Worm (Caenorhabditis elegans) whole organism, late embryonic: ENCODE results near the gene C51E3.10.

Experiments used
- ama-1 ChIP-seq: fragments of 150-350 bp; optimal IDR thresholded peaks from 2 replicates; lab custom pipeline; 2014
- ceh-48 ChIP-seq: sonication (generic microtip); optimal IDR thresholded peaks from 2 replicates; lab custom pipeline; 2016; ENCODE audit warnings: missing genetic modification characterization, inconsistent platforms, missing compliant biosample characterization
- che-1 ChIP-seq: sonication (generic microtip); optimal IDR thresholded peaks from 2 replicates; lab custom pipeline; 2016; ENCODE audit warnings: mild to moderate bottlenecking, missing genetic modification characterization, missing compliant biosample characterization
- hlh-30 ChIP-seq: sonication (generic microtip); optimal IDR thresholded peaks from 2 replicates; lab custom pipeline; 2017; ENCODE audit warnings: antibody characterized with exemption, missing genetic modification characterization, missing compliant biosample characterization; ENCODE audit not compliant: insufficient read depth
- hlh-8 ChIP-seq: sonication (generic microtip); optimal IDR thresholded peaks from 2 replicates; lab custom pipeline; 2016; ENCODE audit warnings: missing genotype, missing genetic modification characterization, missing compliant biosample characterization
- pha-2 ChIP-seq: sonication (generic microtip); optimal IDR thresholded peaks from 2 replicates; lab custom pipeline; 2017; ENCODE audit warnings: mild to moderate bottlenecking, missing genetic modification characterization, missing compliant biosample characterization
- pqm-1 ChIP-seq: sonication (generic microtip); optimal IDR thresholded peaks from 2 replicates; lab custom pipeline; 2016; ENCODE audit warnings: missing genetic modification characterization, missing compliant biosample characterization
- pros-1 ChIP-seq: fragments of 150-350 bp; optimal IDR thresholded peaks from 2 replicates; lab custom pipeline; 2014; ENCODE audit warnings: missing biosample characterization, missing genetic modification reagents, missing genetic modification characterization
- ref-2 ChIP-seq: sonication (generic microtip); optimal IDR thresholded peaks from 2 replicates; lab custom pipeline; 2016; ENCODE audit warnings: missing genetic modification characterization, missing compliant biosample characterization
- unc-86 ChIP-seq: sonication (generic microtip); optimal IDR thresholded peaks from 2 replicates; lab custom pipeline; 2016; ENCODE audit warnings: missing genetic modification characterization, missing compliant biosample characterization

DNA sequence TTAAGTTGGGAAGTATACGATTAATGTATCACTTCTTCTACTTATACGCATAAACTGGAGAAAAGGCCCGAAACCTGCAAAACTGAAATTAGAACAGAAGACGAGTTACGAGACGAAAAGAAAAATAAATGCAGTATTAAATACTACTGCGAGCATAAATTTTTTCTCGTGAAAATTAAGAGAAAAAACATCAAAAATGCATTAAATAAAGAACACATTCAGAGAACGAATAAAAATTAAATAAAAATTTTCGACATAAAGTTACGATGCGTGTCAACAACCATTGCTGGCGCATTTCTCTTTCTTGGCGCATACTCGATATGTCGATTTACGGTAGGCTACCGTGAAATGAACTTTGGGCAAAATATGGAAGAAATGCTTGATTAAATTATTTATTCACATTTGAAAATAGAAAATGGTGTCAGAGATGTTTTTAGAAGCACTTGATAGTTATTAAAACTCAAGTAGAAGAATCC, 44.0 kb upstream of the C51E3.10 start, which contains the start of the genes ZK856.19 and ZK856.11:
- TF ChIP-seq pha-2 (tag; lab: Kevin White, UChicago) (no peak), hlh-8 (no peak), ama-1 (lab: Kevin White, UChicago) (no peak), hlh-30 (no peak), che-1 (tag; lab: Kevin White, UChicago) (no peak), pqm-1 (no peak), ref-2 (tag; lab: Kevin White, UChicago) (no peak), unc-86 (tag; lab: Kevin White, UChicago) (no peak), ceh-48 (tag; lab: Kevin White, UChicago) (no peak), pros-1 (tag; lab: Kevin White, UChicago) (no peak)
